Worm (Caenorhabditis elegans) whole organism, midembryonic: Measurements from ENCODE around the gene npr-30.

Experiments used
- T22C8.4 ChIP-seq: fragments of 200-800 bp; sonication (Bioruptor generic); IDR thresholded peaks from 2 replicates; pipeline ENCODE4 v1.3.6; 2022; ENCODE audit warnings: missing genetic modification characterization, missing compliant biosample characterization
- cog-1 ChIP-seq: sonication (generic microtip); optimal IDR thresholded peaks from 2 replicates; lab custom pipeline; 2016; ENCODE audit warnings: missing genetic modification characterization, missing compliant biosample characterization
- flt-1 ChIP-seq: fragments of 200-800 bp; sonication (Bioruptor generic); IDR thresholded peaks from 2 replicates; pipeline ENCODE4 v1.3.6; 2022; ENCODE audit warnings: missing genetic modification characterization, missing compliant biosample characterization
- klf-2 ChIP-seq: fragments of 200-800 bp; sonication (Bioruptor generic); conservative IDR thresholded peaks from 2 replicates; pipeline ENCODE4 v1.3.6; 2022; ENCODE audit warnings: missing genetic modification reagents, missing genetic modification characterization, missing compliant biosample characterization
- med-1 ChIP-seq: sonication (generic microtip); optimal IDR thresholded peaks from 2 replicates; lab custom pipeline; 2017; ENCODE audit warnings: missing genetic modification characterization, mild to moderate bottlenecking, missing compliant biosample characterization, antibody characterized with exemption, missing genetic modification reagents; ENCODE audit not compliant: insufficient read depth
- ref-1 ChIP-seq: fragments of 200-800 bp; sonication (Bioruptor generic); conservative IDR thresholded peaks from 2 replicates; pipeline ENCODE4 v1.3.6; 2022; ENCODE audit warnings: missing genetic modification reagents, missing genetic modification characterization, missing compliant biosample characterization
- tab-1 ChIP-seq: fragments of 200-800 bp; sonication (Bioruptor generic); IDR thresholded peaks from 2 replicates; pipeline ENCODE4 v1.3.6; 2022; ENCODE audit warnings: missing genetic modification characterization, missing compliant biosample characterization
- ztf-23 ChIP-seq: fragments of 200-800 bp; sonication (Bioruptor generic); IDR thresholded peaks from 2 replicates; pipeline ENCODE4 v1.3.6; 2022; ENCODE audit warnings: missing genetic modification reagents, missing genetic modification characterization, missing compliant biosample characterization
- ztf-29 ChIP-seq: fragments of 200-800 bp; sonication (Bioruptor generic); IDR thresholded peaks from 2 replicates; pipeline ENCODE4 v1.3.6; 2022; ENCODE audit warnings: missing genetic modification reagents, missing genetic modification characterization, missing compliant biosample characterization

Gene npr-30

DNA sequence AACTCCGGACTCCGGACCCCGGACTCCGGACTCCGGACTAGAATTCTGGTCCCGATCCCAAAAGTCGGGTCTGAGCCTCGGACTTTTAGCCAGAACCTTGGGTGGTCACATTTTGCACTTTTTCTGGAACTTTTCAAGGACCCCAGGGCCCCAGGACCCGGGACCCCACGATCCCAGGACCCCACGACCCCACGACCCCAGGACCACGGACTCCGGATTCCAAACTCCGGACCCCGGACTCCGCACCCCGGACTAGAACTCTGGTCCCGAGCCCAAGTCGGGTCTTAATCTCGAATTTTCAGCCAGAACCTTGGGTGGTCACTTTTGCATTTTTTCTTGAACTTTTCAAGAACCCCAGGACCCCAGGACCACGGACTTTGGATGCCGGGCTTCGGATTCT, 39.6 kb downstream of the npr-30 start:
- TF ChIP-seq T22C8.4 (GFP tag; lab: Robert Waterston, UW), result no peak
- no peak for TF ChIP-seq cog-1 (tag; lab: Kevin White, UChicago)
- no peak for TF ChIP-seq med-1
- no peak for TF ChIP-seq ztf-29 (GFP tag; lab: Robert Waterston, UW)
- no peak for TF ChIP-seq flt-1 (GFP tag; lab: Robert Waterston, UW)
- TF ChIP-seq klf-2 (GFP tag; lab: Robert Waterston, UW), result no peak
- TF ChIP-seq tab-1 (GFP tag; lab: Robert Waterston, UW), result no peak
- TF ChIP-seq ref-1 (GFP tag; lab: Robert Waterston, UW), result no peak
- TF ChIP-seq ztf-23 (GFP tag; lab: Robert Waterston, UW), result no peak

DNA sequence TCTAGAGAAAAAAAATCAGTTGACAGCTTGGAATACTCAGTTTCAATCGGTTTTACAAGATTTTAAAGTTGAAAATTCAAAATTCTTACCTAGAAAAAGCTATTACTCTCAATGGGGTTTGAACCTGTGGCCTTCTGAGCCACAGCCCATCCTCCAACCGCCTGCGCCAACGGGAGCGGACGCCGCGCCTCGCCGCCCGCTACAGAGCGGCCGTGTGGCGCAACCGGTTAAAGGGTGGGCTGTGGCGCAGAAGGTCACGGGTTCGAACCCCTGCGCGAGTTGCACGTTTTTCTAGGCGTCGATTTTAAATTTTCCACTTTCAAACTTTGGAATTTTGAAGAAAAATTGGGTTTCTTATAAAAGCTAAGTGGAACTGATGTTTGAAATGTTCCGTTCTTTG, 45.2 kb downstream of the npr-30 start:
- TF ChIP-seq ref-1 (GFP tag; lab: Robert Waterston, UW) (no peak), tab-1 (GFP tag; lab: Robert Waterston, UW) (no peak), med-1 (no peak), flt-1 (GFP tag; lab: Robert Waterston, UW) (0 out of 2 replicates have a peak, but pooled peaks have one; percentile 9)

ce11 chrIII:49064-49463, 45.9 kb downstream of the npr-30 start:
- no peak for TF ChIP-seq med-1
- 0 out of 2 replicates have a peak, but pooled peaks have one; percentile 39 for TF ChIP-seq klf-2 (GFP tag; lab: Robert Waterston, UW)

DNA sequence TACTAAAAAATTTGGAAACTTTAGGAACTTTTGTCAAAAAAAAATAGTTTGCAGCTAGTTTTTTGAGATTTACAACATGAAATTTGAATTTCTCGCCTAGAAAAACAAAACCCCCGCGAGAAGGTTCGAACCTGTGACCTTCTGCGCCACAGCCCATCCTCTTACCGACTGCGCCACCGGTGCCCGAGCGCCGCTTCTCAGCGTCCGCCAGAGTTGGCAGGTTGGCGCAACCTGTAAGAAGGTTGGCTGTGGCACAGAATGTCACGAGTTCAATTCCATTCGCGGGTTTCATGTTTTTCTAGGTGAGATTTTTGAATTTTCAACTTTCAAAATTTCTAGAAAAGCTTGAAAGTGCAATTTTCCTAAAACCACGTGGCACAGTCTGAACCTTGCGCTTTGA, 47.3 kb downstream of the npr-30 start:
- TF ChIP-seq ref-1 (GFP tag; lab: Robert Waterston, UW) (no peak), T22C8.4 (GFP tag; lab: Robert Waterston, UW) (no peak), med-1 (no peak), ztf-23 (GFP tag; lab: Robert Waterston, UW) (no peak), flt-1 (GFP tag; lab: Robert Waterston, UW) (no peak), tab-1 (GFP tag; lab: Robert Waterston, UW) (no peak), ztf-29 (GFP tag; lab: Robert Waterston, UW) (no peak), klf-2 (GFP tag; lab: Robert Waterston, UW) (no peak), cog-1 (tag; lab: Kevin White, UChicago) (no peak)

DNA sequence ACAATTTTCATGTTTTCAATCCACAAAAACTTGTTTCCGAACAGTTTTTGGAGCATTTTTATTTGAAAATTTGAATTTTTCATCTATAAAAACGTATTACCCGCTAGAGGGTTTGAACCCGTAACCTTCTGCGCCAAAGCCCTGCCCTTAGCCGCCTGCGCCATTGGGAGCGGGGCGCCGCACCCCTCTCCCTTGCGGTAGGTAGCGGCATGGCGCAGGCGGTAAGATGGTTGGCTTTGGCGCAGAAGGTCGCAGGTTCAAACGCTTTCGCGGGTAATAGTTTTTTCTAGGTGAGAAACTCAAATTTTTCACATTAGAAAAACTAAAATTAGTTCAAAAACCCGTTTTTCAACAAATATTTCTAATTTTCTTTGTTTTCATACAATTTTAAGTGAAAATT, 48.5 kb downstream of the npr-30 start:
- no peak for TF ChIP-seq ref-1 (GFP tag; lab: Robert Waterston, UW)
- TF ChIP-seq klf-2 (GFP tag; lab: Robert Waterston, UW), result no peak
- no peak for TF ChIP-seq T22C8.4 (GFP tag; lab: Robert Waterston, UW)
- no peak for TF ChIP-seq tab-1 (GFP tag; lab: Robert Waterston, UW)
- no peak for TF ChIP-seq ztf-23 (GFP tag; lab: Robert Waterston, UW)
- TF ChIP-seq cog-1 (tag; lab: Kevin White, UChicago), result no peak
- no peak for TF ChIP-seq med-1
- TF ChIP-seq flt-1 (GFP tag; lab: Robert Waterston, UW), result no peak
- no peak for TF ChIP-seq ztf-29 (GFP tag; lab: Robert Waterston, UW)

ce11 chrIII:53696-54095, 50.6 kb downstream of the npr-30 start:
- TF ChIP-seq ztf-29 (GFP tag; lab: Robert Waterston, UW), result no peak
- TF ChIP-seq ztf-23 (GFP tag; lab: Robert Waterston, UW), result no peak
- TF ChIP-seq cog-1 (tag; lab: Kevin White, UChicago), result no peak
- TF ChIP-seq T22C8.4 (GFP tag; lab: Robert Waterston, UW), result no peak
- TF ChIP-seq flt-1 (GFP tag; lab: Robert Waterston, UW), result no peak
- TF ChIP-seq med-1, result no peak
- TF ChIP-seq ref-1 (GFP tag; lab: Robert Waterston, UW), result no peak
- TF ChIP-seq klf-2 (GFP tag; lab: Robert Waterston, UW), result no peak
- TF ChIP-seq tab-1 (GFP tag; lab: Robert Waterston, UW), result no peak

DNA sequence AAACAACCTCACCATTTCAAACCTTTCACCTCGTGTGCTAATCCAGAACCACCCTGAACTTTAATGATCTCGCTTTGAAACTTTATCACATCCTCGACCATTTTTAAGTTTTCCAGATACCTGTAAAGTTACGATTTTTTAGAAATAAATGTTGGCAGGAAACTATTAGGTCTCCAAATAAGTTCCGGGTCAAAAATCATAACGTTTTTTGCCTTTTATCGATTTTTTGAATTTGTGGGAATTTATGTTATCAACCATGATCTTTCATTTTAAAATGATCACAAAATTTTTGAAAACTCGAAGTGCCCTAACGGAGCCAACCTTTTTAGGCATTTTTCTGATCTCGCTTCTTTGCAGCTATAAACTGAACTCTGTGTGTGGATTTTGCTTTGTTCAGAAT, 57.9 kb downstream of the npr-30 start, which contains the start of gene btb-5:
Gene btb-5 (minus strand): TSS at position 101 of the 400 bp plus-strand sequence.
- TF ChIP-seq ztf-29 (GFP tag; lab: Robert Waterston, UW) (no peak), cog-1 (tag; lab: Kevin White, UChicago) (no peak), ref-1 (GFP tag; lab: Robert Waterston, UW) (no peak), tab-1 (GFP tag; lab: Robert Waterston, UW) (no peak), flt-1 (GFP tag; lab: Robert Waterston, UW) (no peak), med-1 (no peak), ztf-23 (GFP tag; lab: Robert Waterston, UW) (no peak), klf-2 (GFP tag; lab: Robert Waterston, UW) (no peak), T22C8.4 (GFP tag; lab: Robert Waterston, UW) (no peak)
